Worm (Caenorhabditis elegans): Measurements from ENCODE around the gene spex-3.

- TF ChIP-seq zag-1 (tag; optimal IDR thresholded peaks at IDR 0.05) (no peak), unc-62 (GFP tag; optimal IDR thresholded peaks at IDR 0.05) (no peak), nhr-77 (tag; optimal IDR thresholded peaks at IDR 0.05) (no peak)
Measured at ce11 chrIII:1713991-1714611, 11.9 kb upstream of the spex-3 start.
